Fruit fly (Drosophila melanogaster) Kc167 (cell line): ENCODE data around the gene CG34263.

Source experiments
- Myc ChIP-seq: fragments of >200 bp; optimal IDR thresholded peaks from 2 replicates; lab custom pipeline; 2017; ENCODE audit warnings: missing external identifiers
- Sin3A ChIP-seq: fragments of >200 bp; optimal IDR thresholded peaks from 2 replicates; lab custom pipeline; 2018; ENCODE audit warnings: missing external identifiers
- h ChIP-seq: fragments of >200 bp; optimal IDR thresholded peaks from 3 replicates; lab custom pipeline; 2018; ENCODE audit warnings: missing external identifiers
- insv ChIP-seq: fragments of >200 bp; optimal IDR thresholded peaks from 3 replicates; lab custom pipeline; 2018; ENCODE audit warnings: missing external identifiers
- psq ChIP-seq: fragments of >200 bp; optimal IDR thresholded peaks from 2 replicates; lab custom pipeline; 2017; ENCODE audit warnings: missing external identifiers
- ttk ChIP-seq: sonication (Bioruptor generic); optimal IDR thresholded peaks from 2 replicates; lab custom pipeline; 2017; ENCODE audit warnings: missing external identifiers

The CG34263 gene

DNA sequence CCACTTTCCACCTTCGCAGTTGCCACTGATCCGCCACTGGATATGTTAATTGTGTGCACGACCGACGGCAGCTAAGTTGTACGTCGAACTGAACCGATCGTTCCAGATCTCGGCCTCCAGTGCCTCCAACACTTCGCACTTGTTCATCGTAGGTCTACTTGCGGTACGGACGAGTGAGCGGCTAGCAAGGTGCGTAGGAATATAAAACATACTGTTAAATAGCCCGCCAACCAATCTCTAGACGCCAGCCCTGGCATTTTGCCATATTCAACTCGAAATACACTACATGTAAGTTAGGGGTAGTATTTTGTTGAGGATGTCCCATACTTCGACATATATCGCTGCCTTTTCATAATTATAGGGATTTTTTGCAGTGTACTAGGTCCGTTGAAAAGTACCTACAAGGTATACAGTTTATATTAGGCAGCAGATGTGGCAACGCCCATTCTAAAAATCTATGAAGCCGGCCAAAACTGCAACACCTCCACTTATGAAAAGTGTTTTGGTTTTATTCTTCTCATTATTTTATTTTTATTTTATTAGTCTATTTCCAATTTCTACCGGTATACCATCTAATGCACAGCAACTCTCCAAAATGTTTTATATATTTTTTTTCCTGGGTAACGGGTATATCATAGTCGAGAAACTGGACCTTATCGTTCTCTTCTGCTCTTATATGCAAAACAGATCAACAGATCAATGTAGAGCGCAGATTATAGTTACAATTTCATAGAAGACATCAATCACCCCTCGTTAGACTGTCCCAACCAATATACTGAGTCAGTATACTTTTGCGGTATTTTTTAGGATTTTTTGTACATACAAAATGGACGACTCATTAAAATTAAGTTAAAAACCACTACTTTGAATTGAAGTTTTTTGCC is 42.4 kb downstream of the CG34263 start, which contains the start of the genes pyx and CG33229:
pyx (minus strand) TSS at position 51 of the 884 bp plus-strand sequence.
CG33229 (plus strand) TSS at position 834 of the 884 bp plus-strand sequence.
- TF ChIP-seq ttk (lab: Kevin White, UChicago) (no peak), psq (lab: Kevin White, UChicago) (no peak), Sin3A (lab: Kevin White, UChicago) (no peak), h (lab: Kevin White, UChicago) (no peak), Myc (no peak)

DNA sequence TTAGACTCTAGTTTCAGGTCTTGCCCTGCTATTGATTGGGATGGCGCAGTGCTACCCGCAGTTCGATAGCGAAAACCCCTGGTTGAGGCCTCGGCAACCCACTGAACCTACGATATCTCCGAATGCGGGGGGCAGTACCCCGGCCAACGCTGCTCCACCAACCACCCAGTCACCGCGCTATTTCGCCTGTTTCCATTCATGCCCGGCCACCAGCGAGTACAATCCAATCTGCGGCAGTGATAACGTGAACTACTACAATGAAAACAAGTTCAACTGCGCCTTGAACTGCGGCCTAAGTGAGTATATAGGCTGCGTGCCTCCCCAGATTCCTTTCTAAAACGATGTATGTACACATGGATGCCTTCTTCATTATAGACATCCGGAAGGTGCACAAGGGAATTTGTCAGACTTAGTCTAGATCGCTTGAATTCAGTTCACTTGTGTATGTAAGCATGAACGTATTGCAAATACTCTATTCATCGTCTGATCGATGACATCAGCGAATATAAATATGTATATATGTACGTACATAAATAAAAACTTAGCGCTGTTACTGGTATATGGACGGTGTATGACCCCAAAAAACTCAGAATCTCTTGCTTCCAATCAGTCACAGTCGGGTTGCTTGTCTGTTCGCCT is 48.1 kb downstream of the CG34263 start, which contains the start of gene CG13877:
CG13877 (plus strand) TSS at position 589 of the 639 bp plus-strand sequence.
- no peak for TF ChIP-seq insv (lab: Kevin White, UChicago)
- TF ChIP-seq ttk (lab: Kevin White, UChicago), result no peak
- no peak for TF ChIP-seq Myc
- no peak for TF ChIP-seq Sin3A (lab: Kevin White, UChicago)
- TF ChIP-seq h (lab: Kevin White, UChicago), result no peak
- TF ChIP-seq psq (lab: Kevin White, UChicago), result no peak

dm6 chr3L:216325-216724 is 49.4 kb downstream of the CG34263 start, which contains the start of gene Kaz1-ORFB:
Kaz1-ORFB (plus strand) TSS chr3L:216625.
- TF ChIP-seq Sin3A (lab: Kevin White, UChicago) (no peak), ttk (lab: Kevin White, UChicago) (no peak), psq (lab: Kevin White, UChicago) (no peak), insv (lab: Kevin White, UChicago) (no peak), Myc (no peak), h (lab: Kevin White, UChicago) (no peak)
